Fruit fly (Drosophila melanogaster) whole organism, embryonic: ENCODE data around the gene AnxB9.

Experiments
- Atf6 ChIP-seq: fragments of 200-800 bp; sonication (Bioruptor generic); IDR thresholded peaks from 2 replicates; pipeline ENCODE4 v1.3.6; 2022; ENCODE audit warnings: missing biosample characterization, missing genetic modification characterization
- CG10267 ChIP-seq: fragments of 200-800 bp; sonication (Bioruptor generic); optimal IDR thresholded peaks from 2 replicates; lab custom pipeline; 2018; ENCODE audit warnings: missing biosample characterization, mild to moderate bottlenecking, missing genetic modification characterization, moderate library complexity
- CG11085 ChIP-seq: fragments of 200-800 bp; sonication (Bioruptor generic); IDR thresholded peaks from 2 replicates; pipeline ENCODE4 v1.3.6; 2022; ENCODE audit warnings: missing biosample characterization, missing genetic modification characterization
- CG11247 ChIP-seq: fragments of 200-800 bp; sonication (Bioruptor generic); IDR thresholded peaks from 2 replicates; pipeline ENCODE4 v1.3.6; 2022; ENCODE audit warnings: missing biosample characterization, missing genetic modification characterization
- CG11560 ChIP-seq: fragments of 200-800 bp; sonication (Bioruptor generic); IDR thresholded peaks from 3 replicates; pipeline ENCODE4 v1.3.6; 2022; ENCODE audit warnings: missing biosample characterization, missing genetic modification characterization
- CG12299 ChIP-seq: fragments of 200-800 bp; sonication (Bioruptor generic); optimal IDR thresholded peaks from 2 replicates; lab custom pipeline; 2018; ENCODE audit warnings: missing biosample characterization, mild to moderate bottlenecking, missing genetic modification characterization
- CG12744 ChIP-seq: fragments of 200-800 bp; sonication (Bioruptor generic); optimal IDR thresholded peaks from 2 replicates; lab custom pipeline; 2016; ENCODE audit warnings: missing biosample characterization, missing genetic modification characterization
- CG13123 ChIP-seq: fragments of 200-800 bp; sonication (Bioruptor generic); optimal IDR thresholded peaks from 2 replicates; lab custom pipeline; 2016; ENCODE audit warnings: missing biosample characterization, missing genetic modification characterization
- CG13775 ChIP-seq: fragments of 200-800 bp; sonication (Bioruptor generic); optimal IDR thresholded peaks from 3 replicates; lab custom pipeline; 2017; ENCODE audit warnings: missing biosample characterization, mild to moderate bottlenecking, missing genetic modification characterization
- CG14710 ChIP-seq: fragments of 200-800 bp; sonication (Bioruptor generic); optimal IDR thresholded peaks from 3 replicates; lab custom pipeline; 2019; ENCODE audit warnings: missing biosample characterization, mild to moderate bottlenecking, missing genetic modification characterization, moderate library complexity
- CG16813 ChIP-seq: fragments of 200-800 bp; sonication (Bioruptor generic); IDR thresholded peaks from 3 replicates; pipeline ENCODE4 v1.3.6; 2022; ENCODE audit warnings: missing biosample characterization, missing genetic modification characterization; ENCODE audit not compliant: partially characterized antibody
- CG18011 ChIP-seq: fragments of 200-800 bp; sonication (Bioruptor generic); optimal IDR thresholded peaks from 2 replicates; lab custom pipeline; 2017; ENCODE audit warnings: missing biosample characterization, missing genetic modification characterization, mild to moderate bottlenecking, moderate library complexity, missing genotype
- CG2712 ChIP-seq: fragments of 200-800 bp; optimal IDR thresholded peaks from 3 replicates; lab custom pipeline; 2019; ENCODE audit warnings: missing biosample characterization, mild to moderate bottlenecking, missing genetic modification characterization, moderate library complexity
- CG34224 ChIP-seq: fragments of 200-800 bp; sonication (Bioruptor generic); IDR thresholded peaks from 3 replicates; pipeline ENCODE4 v1.3.6; 2022; ENCODE audit warnings: missing biosample characterization, missing genetic modification characterization; ENCODE audit not compliant: partially characterized antibody
- CG4328 ChIP-seq: fragments of 200-800 bp; sonication (Bioruptor generic); optimal IDR thresholded peaks from 3 replicates; lab custom pipeline; 2017; ENCODE audit warnings: missing biosample characterization, missing genetic modification reagents, missing genetic modification characterization
- CG4424 ChIP-seq: fragments of 200-800 bp; sonication (Bioruptor generic); optimal IDR thresholded peaks from 3 replicates; lab custom pipeline; 2016; ENCODE audit warnings: missing biosample characterization, missing genetic modification characterization
- CG7357 ChIP-seq: fragments of 200-800 bp; sonication (Bioruptor generic); IDR thresholded peaks from 3 replicates; pipeline ENCODE4 v1.3.6; 2022; ENCODE audit warnings: missing biosample characterization, missing genetic modification characterization
- CG8765 ChIP-seq: fragments of 200-800 bp; sonication (Bioruptor generic); IDR thresholded peaks from 2 replicates; pipeline ENCODE4 v1.3.6; 2022; ENCODE audit warnings: missing biosample characterization, missing genetic modification characterization
- CHES-1-like ChIP-seq: fragments of 200-800 bp; sonication (Bioruptor generic); optimal IDR thresholded peaks from 2 replicates; lab custom pipeline; 2016; ENCODE audit warnings: missing biosample characterization, missing genetic modification characterization
- Chrac-16 ChIP-seq: fragments of 200-800 bp; sonication (Bioruptor generic); optimal IDR thresholded peaks from 3 replicates; lab custom pipeline; 2016; ENCODE audit warnings: missing biosample characterization, missing genetic modification characterization
- H2.0 ChIP-seq: fragments of 200-800 bp; sonication (Bioruptor generic); IDR thresholded peaks from 2 replicates; pipeline ENCODE4 v1.3.6; 2022; ENCODE audit warnings: missing biosample characterization, missing genetic modification characterization
- NFAT ChIP-seq: fragments of 200-800 bp; sonication (Bioruptor generic); IDR thresholded peaks from 2 replicates; pipeline ENCODE4 v1.3.6; 2022; ENCODE audit warnings: missing biosample characterization, missing genetic modification characterization
- Nf-YC ChIP-seq: fragments of 200-800 bp; optimal IDR thresholded peaks from 3 replicates; lab custom pipeline; 2019; ENCODE audit warnings: missing biosample characterization, mild to moderate bottlenecking, missing genetic modification characterization, moderate library complexity
- Six4 ChIP-seq: fragments of 200-800 bp; sonication (Bioruptor generic); optimal IDR thresholded peaks from 2 replicates; lab custom pipeline; 2016; ENCODE audit warnings: missing biosample characterization, missing genetic modification characterization
- Spps ChIP-seq: fragments of 200-800 bp; sonication (Bioruptor generic); optimal IDR thresholded peaks from 2 replicates; lab custom pipeline; 2018; ENCODE audit warnings: missing biosample characterization, mild to moderate bottlenecking, missing genetic modification characterization
- Sry-β ChIP-seq: fragments of 200-800 bp; sonication (Bioruptor generic); optimal IDR thresholded peaks from 2 replicates; lab custom pipeline; 2018; ENCODE audit warnings: missing biosample characterization, mild to moderate bottlenecking, missing genetic modification characterization, moderate library complexity
- Trl ChIP-seq, 3 experiments: fragments of >200 bp in 2 of 3; fragments of 200-800 bp in 1 of 3; sonication (Bioruptor generic) in 1 of 3; optimal IDR thresholded peaks; 2 replicates in 1 of 3; 3 replicates in 2 of 3; lab custom pipeline; 2016 to 2017; ENCODE audit warnings: missing biosample characterization in 1 of 3, missing genetic modification characterization in 1 of 3
- YL-1 ChIP-seq: fragments of 200-800 bp; sonication (Bioruptor generic); optimal IDR thresholded peaks from 3 replicates; lab custom pipeline; 2017; ENCODE audit warnings: missing biosample characterization, mild to moderate bottlenecking, missing genetic modification characterization
- bigmax ChIP-seq: fragments of 200-800 bp; sonication (Bioruptor generic); optimal IDR thresholded peaks from 2 replicates; lab custom pipeline; 2018; ENCODE audit warnings: missing biosample characterization, mild to moderate bottlenecking, missing genetic modification characterization
- br ChIP-seq: fragments of >200 bp; optimal IDR thresholded peaks from 2 replicates; lab custom pipeline; 2017
- ci ChIP-seq: fragments of 200-800 bp; sonication (Bioruptor generic); IDR thresholded peaks from 3 replicates; pipeline ENCODE4 v1.3.6; 2022; ENCODE audit warnings: missing biosample characterization, missing genetic modification characterization
- cwo ChIP-seq: fragments of 200-800 bp; sonication (Bioruptor generic); optimal IDR thresholded peaks from 3 replicates; lab custom pipeline; 2017; ENCODE audit warnings: missing biosample characterization, missing genetic modification characterization, mild to moderate bottlenecking, moderate library complexity, missing genetic modification reagents
- danr ChIP-seq: fragments of 200-800 bp; sonication (Bioruptor generic); IDR thresholded peaks from 2 replicates; pipeline ENCODE4 v1.3.6; 2022; ENCODE audit warnings: missing biosample characterization, missing genetic modification characterization
- emc ChIP-seq: fragments of 200-800 bp; sonication (Bioruptor generic); optimal IDR thresholded peaks from 2 replicates; lab custom pipeline; 2016; ENCODE audit warnings: missing biosample characterization, missing genetic modification characterization
- eve ChIP-seq, 2 experiments: fragments of >200 bp; optimal IDR thresholded peaks; 2 replicates each; lab custom pipeline; 2017; ENCODE audit warnings: missing biosample characterization in 2 of 2, missing genetic modification characterization in 2 of 2
- gcm2 ChIP-seq: fragments of 200-800 bp; sonication (Bioruptor generic); optimal IDR thresholded peaks from 2 replicates; lab custom pipeline; 2016; ENCODE audit warnings: missing biosample characterization, missing genetic modification characterization
- hbn ChIP-seq: fragments of 200-800 bp; sonication (Bioruptor generic); IDR thresholded peaks from 2 replicates; pipeline ENCODE4 v1.3.6; 2022; ENCODE audit warnings: missing biosample characterization, missing genetic modification characterization; ENCODE audit not compliant: partially characterized antibody
- jigr1 ChIP-seq: fragments of 200-800 bp; sonication (Bioruptor generic); IDR thresholded peaks from 3 replicates; pipeline ENCODE4 v1.3.6; 2022; ENCODE audit warnings: missing biosample characterization, missing genetic modification characterization
- jumu ChIP-seq: fragments of 200-800 bp; sonication (Bioruptor generic); optimal IDR thresholded peaks from 3 replicates; lab custom pipeline; 2016; ENCODE audit warnings: missing biosample characterization, missing genetic modification characterization
- mirr ChIP-seq: fragments of 200-800 bp; sonication (Bioruptor generic); optimal IDR thresholded peaks from 3 replicates; lab custom pipeline; 2018; ENCODE audit warnings: missing biosample characterization, mild to moderate bottlenecking, missing genetic modification characterization
- mld ChIP-seq: fragments of 200-800 bp; sonication (Bioruptor generic); IDR thresholded peaks from 3 replicates; pipeline ENCODE4 v1.3.6; 2022; ENCODE audit warnings: missing biosample characterization, missing genetic modification characterization; ENCODE audit not compliant: partially characterized antibody
- nmo ChIP-seq: fragments of 200-800 bp; sonication (Bioruptor generic); optimal IDR thresholded peaks from 2 replicates; lab custom pipeline; 2018; ENCODE audit warnings: missing biosample characterization, mild to moderate bottlenecking, missing genetic modification characterization, moderate library complexity
- p53 ChIP-seq: fragments of 200-800 bp; sonication (Bioruptor generic); optimal IDR thresholded peaks from 2 replicates; lab custom pipeline; 2016; ENCODE audit warnings: missing biosample characterization, missing genetic modification characterization
- pfk ChIP-seq: fragments of 200-800 bp; sonication (Bioruptor generic); optimal IDR thresholded peaks from 2 replicates; lab custom pipeline; 2018; ENCODE audit warnings: missing biosample characterization, mild to moderate bottlenecking, missing genetic modification characterization, moderate library complexity
- sima ChIP-seq: fragments of 200-800 bp; sonication (Bioruptor generic); optimal IDR thresholded peaks from 2 replicates; lab custom pipeline; 2016; ENCODE audit warnings: missing biosample characterization, missing genetic modification characterization
- sug ChIP-seq: fragments of 200-800 bp; optimal IDR thresholded peaks from 2 replicates; lab custom pipeline; 2019; ENCODE audit warnings: missing biosample characterization, mild to moderate bottlenecking, missing genetic modification characterization, moderate library complexity
- ttk ChIP-seq: fragments of 200-800 bp; sonication (Bioruptor generic); IDR thresholded peaks from 2 replicates; pipeline ENCODE4 v2.1.2; 2022; ENCODE audit warnings: missing biosample characterization, missing genetic modification characterization
- vfl ChIP-seq: fragments of 200-800 bp; sonication (Bioruptor generic); optimal IDR thresholded peaks from 2 replicates; lab custom pipeline; 2016; ENCODE audit warnings: missing biosample characterization, missing genetic modification characterization
- wek ChIP-seq: fragments of 200-800 bp; sonication (Bioruptor generic); optimal IDR thresholded peaks from 3 replicates; lab custom pipeline; 2018; ENCODE audit warnings: missing biosample characterization, mild to moderate bottlenecking, missing genetic modification characterization, moderate library complexity

Gene AnxB9

dm6 chr3R:21107907-21108591 lies 43.0 kb downstream of the AnxB9 start, which contains the start of the genes Sec15 and rtet (continued):
- TF ChIP-seq Chrac-16 (GFP tag; lab: Kevin White, UChicago), result peak; percentile 47
- peak; percentile 56 for TF ChIP-seq CHES-1-like (GFP tag; lab: Kevin White, UChicago)
- no peak for TF ChIP-seq br (lab: Kevin White, UChicago)
- TF ChIP-seq CG16813, result peak; percentile 65
- TF ChIP-seq CG8765 (GFP tag; lab: Robert Waterston, UW), result no peak
- TF ChIP-seq emc (GFP tag; lab: Kevin White, UChicago), result no peak
- TF ChIP-seq CG11560 (tag; lab: Robert Waterston, UW), result peak; percentile 95
- no peak for TF ChIP-seq bigmax
- no peak for TF ChIP-seq Trl (optimal IDR thresholded peaks at IDR 0.05; lab: Kevin White, UChicago)
- TF ChIP-seq Trl (GFP tag; optimal IDR thresholded peaks at IDR 0.05; lab: Kevin White, UChicago), result no peak
- TF ChIP-seq CG12744 (GFP tag; lab: Kevin White, UChicago), result no peak
- TF ChIP-seq CG10267 (tag; lab: Kevin White, UChicago), result peak; percentile 60
- peak; percentile 48; the same call in 1 of the 2 replicates for TF ChIP-seq NFAT
- TF ChIP-seq hbn, result 0 out of 2 replicates have a peak, but pooled peaks have one; percentile 26
- TF ChIP-seq wek (GFP tag; lab: Kevin White, UChicago), result peak; percentile 4
- no peak for TF ChIP-seq CG7357
- TF ChIP-seq CG11085, result 0 out of 2 replicates have a peak, but pooled peaks have one; percentile 13
- TF ChIP-seq CG4424 (GFP tag; lab: Kevin White, UChicago), result peak; percentile 54
- no peak for TF ChIP-seq jigr1 (GFP tag; lab: Robert Waterston, UW)
- TF ChIP-seq CG13123 (GFP tag; lab: Kevin White, UChicago), result no peak
- no peak for TF ChIP-seq Sry-β (GFP tag; lab: Kevin White, UChicago)
- peak; percentile 67 for TF ChIP-seq H2.0 (GFP tag; lab: Robert Waterston, UW)
- TF ChIP-seq sug (tag; lab: Kevin White, UChicago), result peak; percentile 54
- no peak for TF ChIP-seq danr
- TF ChIP-seq ci (GFP tag; lab: Robert Waterston, UW), result peak; percentile 75
- peak; percentile 47 for TF ChIP-seq mirr (GFP tag; lab: Kevin White, UChicago)
- TF ChIP-seq nmo (GFP tag; lab: Kevin White, UChicago), result peak; percentile 78
- peak; percentile 12 for TF ChIP-seq Six4
- TF ChIP-seq pfk (GFP tag; lab: Kevin White, UChicago), result no peak
- TF ChIP-seq YL-1 (GFP tag; lab: Kevin White, UChicago), result peak; percentile 16
- TF ChIP-seq ttk (GFP tag; lab: Robert Waterston, UW), result 0 out of 2 replicates have a peak, but pooled peaks have one; percentile 24
- TF ChIP-seq gcm2 (GFP tag; lab: Kevin White, UChicago), result no peak
- TF ChIP-seq CG18011, result peak; percentile 17
- no peak for TF ChIP-seq jumu
- no peak for TF ChIP-seq eve (GFP tag; optimal IDR thresholded peaks at IDR 0.05; lab: Kevin White, UChicago)
- peak; percentile 39 for TF ChIP-seq cwo (GFP tag; lab: Kevin White, UChicago)
- TF ChIP-seq sima (GFP tag; lab: Kevin White, UChicago), result no peak
- TF ChIP-seq CG13775 (GFP tag; lab: Kevin White, UChicago), result peak; percentile 88
- TF ChIP-seq mld, result peak; percentile 46; the same call in 1 of the 3 replicates
- peak; percentile 53 for TF ChIP-seq CG11247 (GFP tag; lab: Robert Waterston, UW)
- TF ChIP-seq Nf-YC (tag; lab: Kevin White, UChicago), result peak; percentile 58
- TF ChIP-seq CG12299 (tag; lab: Kevin White, UChicago), result no peak
- peak; percentile 63; the same call in 2 of the 3 replicates for TF ChIP-seq CG34224 (GFP tag; lab: Robert Waterston, UW)
- peak; percentile 77 for TF ChIP-seq CG14710
- peak; percentile 45; the same call in 1 of the 2 replicates for TF ChIP-seq Atf6 (GFP tag; lab: Robert Waterston, UW)
- no peak for TF ChIP-seq p53 (GFP tag; lab: Kevin White, UChicago)
- peak; percentile 72 for TF ChIP-seq CG4328 (GFP tag; lab: Kevin White, UChicago)
- no peak for TF ChIP-seq Spps (tag; lab: Kevin White, UChicago)
- no peak for TF ChIP-seq vfl (GFP tag; lab: Kevin White, UChicago)
- peak; percentile 72 for TF ChIP-seq CG2712
